Worm (Caenorhabditis elegans) whole organism, midembryonic: ENCODE data around the gene D1046.18.

Source experiments
- cog-1 ChIP-seq: sonication (generic microtip); optimal IDR thresholded peaks from 2 replicates; lab custom pipeline; 2016; ENCODE audit warnings: missing genetic modification characterization, missing compliant biosample characterization
- flt-1 ChIP-seq: fragments of 200-800 bp; sonication (Bioruptor generic); IDR thresholded peaks from 2 replicates; pipeline ENCODE4 v1.3.6; 2022; ENCODE audit warnings: missing genetic modification characterization, missing compliant biosample characterization
- med-1 ChIP-seq: sonication (generic microtip); optimal IDR thresholded peaks from 2 replicates; lab custom pipeline; 2017; ENCODE audit warnings: missing genetic modification characterization, mild to moderate bottlenecking, missing compliant biosample characterization, antibody characterized with exemption, missing genetic modification reagents; ENCODE audit not compliant: insufficient read depth
- ref-1 ChIP-seq: fragments of 200-800 bp; sonication (Bioruptor generic); conservative IDR thresholded peaks from 2 replicates; pipeline ENCODE4 v1.3.6; 2022; ENCODE audit warnings: missing genetic modification reagents, missing genetic modification characterization, missing compliant biosample characterization
- ztf-23 ChIP-seq: fragments of 200-800 bp; sonication (Bioruptor generic); IDR thresholded peaks from 2 replicates; pipeline ENCODE4 v1.3.6; 2022; ENCODE audit warnings: missing genetic modification reagents, missing genetic modification characterization, missing compliant biosample characterization
- ztf-29 ChIP-seq: fragments of 200-800 bp; sonication (Bioruptor generic); IDR thresholded peaks from 2 replicates; pipeline ENCODE4 v1.3.6; 2022; ENCODE audit warnings: missing genetic modification reagents, missing genetic modification characterization, missing compliant biosample characterization

DNA sequence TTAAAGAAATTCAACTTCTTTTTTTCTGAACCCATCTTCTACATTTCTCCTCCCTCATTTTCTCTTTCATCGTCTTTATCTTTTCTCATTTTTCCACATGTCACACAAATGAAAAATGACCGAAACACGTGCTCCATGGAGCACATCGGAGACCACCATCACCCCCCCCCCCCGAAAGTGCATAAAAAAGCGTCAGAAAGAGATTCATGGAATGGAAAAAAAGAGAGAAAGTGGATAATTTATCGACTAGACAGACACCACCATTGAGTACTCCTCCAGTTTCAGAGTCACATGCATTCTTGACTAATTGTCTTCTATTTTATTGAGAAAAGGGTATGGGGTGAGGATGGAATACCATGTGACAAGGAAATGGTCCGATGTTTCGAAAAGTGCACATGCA is 17.1 kb downstream of the D1046.18 start:
- no peak for TF ChIP-seq cog-1 (tag; lab: Kevin White, UChicago)
- TF ChIP-seq flt-1 (GFP tag; lab: Robert Waterston, UW): no peak
- TF ChIP-seq ztf-23 (GFP tag; lab: Robert Waterston, UW): no peak
- no peak for TF ChIP-seq med-1
- no peak for TF ChIP-seq ztf-29
- no peak for TF ChIP-seq ref-1 (GFP tag; lab: Robert Waterston, UW)
